Worm (Caenorhabditis elegans): ENCODE measurements around the gene Y22D7AL.9.

Gene Y22D7AL.9

ce11 chrIII:1575651-1576050, 38.2 kb downstream of the Y22D7AL.9 start:
- TF ChIP-seq ceh-36 (tag; optimal IDR thresholded peaks at IDR 0.05): no peak

ce11 chrIII:1570006-1570405, 43.8 kb downstream of the Y22D7AL.9 start, which contains the start of gene rep-1:
Gene rep-1 (plus strand): TSS chrIII:1570306.
- TF ChIP-seq tra-4 (tag; optimal IDR thresholded peaks at IDR 0.05) (no peak), F13C5.2 (tag; optimal IDR thresholded peaks at IDR 0.05) (no peak), hnd-1 (tag; optimal IDR thresholded peaks at IDR 0.05) (no peak), hmg-4 (GFP tag; optimal IDR thresholded peaks at IDR 0.05) (no peak), tbx-11 (GFP tag; IDR thresholded peaks at IDR 0.05) (no peak), hmbx-1 (tag; optimal IDR thresholded peaks at IDR 0.05) (no peak), ceh-36 (tag; optimal IDR thresholded peaks at IDR 0.05) (no peak), aly-1 (tag; optimal IDR thresholded peaks at IDR 0.05) (no peak), sea-1 (GFP tag; conservative IDR thresholded peaks at IDR 0.05) (no peak), ets-7 (tag; optimal IDR thresholded peaks at IDR 0.05) (no peak), ceh-13 (GFP tag; optimal IDR thresholded peaks at IDR 0.05) (no peak)

- TF ChIP-seq tbx-11 (GFP tag; IDR thresholded peaks at IDR 0.05): no peak
Measured at ce11 chrIII:1558441-1559159, 55.2 kb downstream of the Y22D7AL.9 start, which contains the start of the genes eelo-1 and Y67D2.2. Gene eelo-1 (minus strand): TSS chrIII:1558529. Gene Y67D2.2 (plus strand): TSS chrIII:1558800.

All from whole organism, early embryonic.